Worm (Caenorhabditis elegans) whole organism, midembryonic: ENCODE measurements around the gene C46F9.6.

ENCODE experiments used
- cog-1 ChIP-seq: sonication (generic microtip); optimal IDR thresholded peaks from 2 replicates; lab custom pipeline; 2016; ENCODE audit warnings: missing genetic modification characterization, missing compliant biosample characterization
- flt-1 ChIP-seq: fragments of 200-800 bp; sonication (Bioruptor generic); IDR thresholded peaks from 2 replicates; pipeline ENCODE4 v1.3.6; 2022; ENCODE audit warnings: missing genetic modification characterization, missing compliant biosample characterization
- klf-2 ChIP-seq: fragments of 200-800 bp; sonication (Bioruptor generic); conservative IDR thresholded peaks from 2 replicates; pipeline ENCODE4 v1.3.6; 2022; ENCODE audit warnings: missing genetic modification reagents, missing genetic modification characterization, missing compliant biosample characterization
- med-1 ChIP-seq: sonication (generic microtip); optimal IDR thresholded peaks from 2 replicates; lab custom pipeline; 2017; ENCODE audit warnings: missing genetic modification characterization, mild to moderate bottlenecking, missing compliant biosample characterization, antibody characterized with exemption, missing genetic modification reagents; ENCODE audit not compliant: insufficient read depth
- ref-1 ChIP-seq: fragments of 200-800 bp; sonication (Bioruptor generic); conservative IDR thresholded peaks from 2 replicates; pipeline ENCODE4 v1.3.6; 2022; ENCODE audit warnings: missing genetic modification reagents, missing genetic modification characterization, missing compliant biosample characterization
- tab-1 ChIP-seq: fragments of 200-800 bp; sonication (Bioruptor generic); IDR thresholded peaks from 2 replicates; pipeline ENCODE4 v1.3.6; 2022; ENCODE audit warnings: missing genetic modification characterization, missing compliant biosample characterization
- ztf-29 ChIP-seq: fragments of 200-800 bp; sonication (Bioruptor generic); IDR thresholded peaks from 2 replicates; pipeline ENCODE4 v1.3.6; 2022; ENCODE audit warnings: missing genetic modification reagents, missing genetic modification characterization, missing compliant biosample characterization

DNA sequence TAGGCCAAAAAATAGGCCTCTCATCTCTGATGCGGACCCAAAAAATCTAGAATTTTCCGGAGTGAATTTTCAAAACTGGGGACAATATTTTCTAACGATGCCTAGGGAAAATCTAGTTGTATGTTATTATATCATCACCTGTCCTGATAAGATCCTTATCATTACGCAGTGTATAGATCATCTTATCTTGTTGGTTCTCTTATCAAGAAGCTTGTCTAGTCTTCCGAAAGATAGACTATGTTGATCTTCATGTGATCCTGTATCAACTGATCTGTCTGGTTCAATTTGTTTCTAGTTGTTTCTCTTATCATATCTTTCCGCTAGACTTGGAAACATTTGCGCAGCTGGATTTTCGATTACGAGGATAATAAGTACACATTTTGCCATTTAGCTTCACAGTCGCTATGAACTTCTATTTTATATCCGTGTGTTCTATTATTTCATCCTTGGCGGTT lies 47.2 kb upstream of the C46F9.6 start, which contains the start of gene C52E2.3:
- TF ChIP-seq flt-1 (GFP tag; lab: Robert Waterston, UW) (no peak), klf-2 (GFP tag; lab: Robert Waterston, UW) (no peak), tab-1 (no peak), ref-1 (no peak), cog-1 (tag; lab: Kevin White, UChicago) (no peak), ztf-29 (no peak), med-1 (no peak)
